Worm (Caenorhabditis elegans) whole organism, late embryonic: ENCODE measurements around the gene F54B11.7.

Source experiments
- K09A11.1 ChIP-seq: sonication (generic microtip); optimal IDR thresholded peaks from 2 replicates; lab custom pipeline; 2017; ENCODE audit warnings: antibody characterized with exemption, mild to moderate bottlenecking, missing genetic modification characterization, missing compliant biosample characterization; ENCODE audit not compliant: insufficient read depth
- ama-1 ChIP-seq: fragments of 150-350 bp; optimal IDR thresholded peaks from 2 replicates; lab custom pipeline; 2014
- ceh-18 ChIP-seq: sonication (generic microtip); optimal IDR thresholded peaks from 2 replicates; lab custom pipeline; 2016; ENCODE audit warnings: missing genetic modification characterization, missing compliant biosample characterization
- ceh-30 ChIP-seq: fragments of 150-350 bp; optimal IDR thresholded peaks from 2 replicates; lab custom pipeline; 2014; ENCODE audit warnings: missing biosample characterization, missing genetic modification characterization
- elt-2 ChIP-seq: sonication (generic microtip); optimal IDR thresholded peaks from 2 replicates; lab custom pipeline; 2016; ENCODE audit warnings: missing genetic modification reagents, missing genetic modification characterization, missing compliant biosample characterization
- nfya-1 ChIP-seq: sonication (generic microtip); optimal IDR thresholded peaks from 2 replicates; lab custom pipeline; 2017; ENCODE audit warnings: missing genetic modification characterization, mild to moderate bottlenecking, missing compliant biosample characterization, antibody characterized with exemption, moderate library complexity
- sox-4 ChIP-seq: sonication (generic microtip); optimal IDR thresholded peaks from 2 replicates; lab custom pipeline; 2017; ENCODE audit warnings: mild to moderate bottlenecking, missing genetic modification characterization, inconsistent platforms, missing compliant biosample characterization
- syd-9 ChIP-seq: sonication (generic microtip); optimal IDR thresholded peaks from 2 replicates; lab custom pipeline; 2016; ENCODE audit warnings: mild to moderate bottlenecking, missing genetic modification characterization, moderate library complexity, missing compliant biosample characterization
- tbx-2 ChIP-seq: sonication (generic microtip); optimal IDR thresholded peaks from 2 replicates; lab custom pipeline; 2016; ENCODE audit warnings: missing genetic modification characterization, missing compliant biosample characterization

- TF ChIP-seq ama-1 (lab: Kevin White, UChicago) (no peak), nfya-1 (no peak), syd-9 (tag; lab: Kevin White, UChicago) (no peak), K09A11.1 (tag; lab: Kevin White, UChicago) (no peak), elt-2 (tag; lab: Kevin White, UChicago) (no peak), ceh-30 (tag; lab: Kevin White, UChicago) (no peak), ceh-18 (tag; lab: Kevin White, UChicago) (peak; percentile 32), tbx-2 (tag; lab: Kevin White, UChicago) (no peak), sox-4 (no peak)
Measured at ce11 chrX:13555098-13555497, 45.1 kb upstream of the F54B11.7 start.
